Fruit fly (Drosophila melanogaster) whole organism, embryonic: ENCODE results near the gene CG11309.

Experiments used
- Atf6 ChIP-seq: fragments of 200-800 bp; sonication (Bioruptor generic); IDR thresholded peaks from 2 replicates; pipeline ENCODE4 v1.3.6; 2022; ENCODE audit warnings: missing biosample characterization, missing genetic modification characterization
- CG10654 ChIP-seq: fragments of 200-800 bp; sonication (Bioruptor generic); optimal IDR thresholded peaks from 2 replicates; lab custom pipeline; 2016; ENCODE audit warnings: missing biosample characterization, missing genetic modification characterization
- CG11560 ChIP-seq: fragments of 200-800 bp; sonication (Bioruptor generic); IDR thresholded peaks from 3 replicates; pipeline ENCODE4 v1.3.6; 2022; ENCODE audit warnings: missing biosample characterization, missing genetic modification characterization
- CG11696 ChIP-seq: fragments of 200-800 bp; sonication (Bioruptor generic); IDR thresholded peaks from 2 replicates; pipeline ENCODE4 v1.3.6; 2022; ENCODE audit warnings: missing biosample characterization, missing genetic modification characterization
- CG12299 ChIP-seq: fragments of 200-800 bp; sonication (Bioruptor generic); optimal IDR thresholded peaks from 2 replicates; lab custom pipeline; 2018; ENCODE audit warnings: missing biosample characterization, mild to moderate bottlenecking, missing genetic modification characterization
- CG13775 ChIP-seq: fragments of 200-800 bp; sonication (Bioruptor generic); optimal IDR thresholded peaks from 3 replicates; lab custom pipeline; 2017; ENCODE audit warnings: missing biosample characterization, mild to moderate bottlenecking, missing genetic modification characterization
- CG15269 ChIP-seq: fragments of 200-800 bp; sonication (Bioruptor generic); optimal IDR thresholded peaks from 2 replicates; lab custom pipeline; 2018; ENCODE audit warnings: missing biosample characterization, mild to moderate bottlenecking, missing genetic modification characterization, moderate library complexity
- CG15479 ChIP-seq: fragments of 200-800 bp; sonication (Bioruptor generic); optimal IDR thresholded peaks from 3 replicates; lab custom pipeline; 2019; ENCODE audit warnings: missing biosample characterization, mild to moderate bottlenecking, missing genetic modification characterization, moderate library complexity
- CG1647 ChIP-seq: fragments of 200-800 bp; sonication (Bioruptor generic); optimal IDR thresholded peaks from 3 replicates; lab custom pipeline; 2016; ENCODE audit warnings: missing biosample characterization, missing genetic modification characterization
- CG16813 ChIP-seq: fragments of 200-800 bp; sonication (Bioruptor generic); IDR thresholded peaks from 3 replicates; pipeline ENCODE4 v1.3.6; 2022; ENCODE audit warnings: missing biosample characterization, missing genetic modification characterization; ENCODE audit not compliant: partially characterized antibody
- CG17612 ChIP-seq: fragments of 200-800 bp; sonication (Bioruptor generic); IDR thresholded peaks from 2 replicates; pipeline ENCODE4 v1.3.6; 2022; ENCODE audit warnings: missing biosample characterization, missing genetic modification characterization
- CG17912 ChIP-seq: fragments of 200-800 bp; sonication (Bioruptor generic); optimal IDR thresholded peaks from 2 replicates; lab custom pipeline; 2018; ENCODE audit warnings: missing biosample characterization, mild to moderate bottlenecking, missing genetic modification characterization
- CG2712 ChIP-seq: fragments of 200-800 bp; optimal IDR thresholded peaks from 3 replicates; lab custom pipeline; 2019; ENCODE audit warnings: missing biosample characterization, mild to moderate bottlenecking, missing genetic modification characterization, moderate library complexity
- CG2875 ChIP-seq: fragments of 200-800 bp; sonication (Bioruptor generic); optimal IDR thresholded peaks from 2 replicates; lab custom pipeline; 2017; ENCODE audit warnings: missing biosample characterization, mild to moderate bottlenecking, missing genetic modification characterization, missing genetic modification reagents
- CG33213 ChIP-seq: fragments of 200-800 bp; sonication (Bioruptor generic); optimal IDR thresholded peaks from 3 replicates; lab custom pipeline; 2016; ENCODE audit warnings: missing biosample characterization, missing genetic modification characterization
- CG3995 ChIP-seq: fragments of 200-800 bp; sonication (Bioruptor generic); optimal IDR thresholded peaks from 3 replicates; lab custom pipeline; 2016; ENCODE audit warnings: missing biosample characterization, missing genetic modification characterization
- CG42726 ChIP-seq: fragments of 200-800 bp; sonication (Bioruptor generic); IDR thresholded peaks from 2 replicates; pipeline ENCODE4 v1.3.6; 2022; ENCODE audit warnings: missing biosample characterization, missing genetic modification characterization; ENCODE audit not compliant: partially characterized antibody
- CG4707 ChIP-seq: fragments of 200-800 bp; sonication (Bioruptor generic); optimal IDR thresholded peaks from 2 replicates; lab custom pipeline; 2018; ENCODE audit warnings: missing biosample characterization, mild to moderate bottlenecking, missing genetic modification characterization, moderate library complexity
- CG5953 ChIP-seq: fragments of 200-800 bp; sonication (Bioruptor generic); IDR thresholded peaks from 2 replicates; pipeline ENCODE4 v1.3.6; 2022; ENCODE audit warnings: missing biosample characterization, missing genetic modification characterization
- CG7745 ChIP-seq: fragments of 200-800 bp; sonication (Bioruptor generic); optimal IDR thresholded peaks from 2 replicates; lab custom pipeline; 2018; ENCODE audit warnings: missing biosample characterization, mild to moderate bottlenecking, missing genetic modification characterization, moderate library complexity
- CG7786 ChIP-seq: fragments of 200-800 bp; sonication (Bioruptor generic); optimal IDR thresholded peaks from 2 replicates; lab custom pipeline; 2016; ENCODE audit warnings: missing biosample characterization, missing genetic modification characterization
- CG8944 ChIP-seq: fragments of 200-800 bp; sonication (Bioruptor generic); optimal IDR thresholded peaks from 3 replicates; lab custom pipeline; 2016; ENCODE audit warnings: missing biosample characterization, missing genetic modification characterization
- D ChIP-seq, 2 experiments: fragments of 200-800 bp in 1 of 2; fragments of >200 bp in 1 of 2; sonication (Bioruptor generic) in 1 of 2; optimal IDR thresholded peaks; 2 replicates in 1 of 2; 3 replicates in 1 of 2; lab custom pipeline; 2017; ENCODE audit warnings: mild to moderate bottlenecking in 1 of 2, missing biosample characterization in 1 of 2, missing genetic modification characterization in 1 of 2, missing genetic modification reagents in 1 of 2
- Dfd ChIP-seq, 2 experiments: fragments of >200 bp; optimal IDR thresholded peaks; 2 replicates each; lab custom pipeline; 2017; ENCODE audit warnings: missing biosample characterization in 2 of 2, missing genetic modification characterization in 2 of 2
- Dip3 ChIP-seq: fragments of 200-800 bp; sonication (Bioruptor generic); optimal IDR thresholded peaks from 3 replicates; lab custom pipeline; 2016; ENCODE audit warnings: missing biosample characterization, missing genetic modification characterization
- Doc3 ChIP-seq: fragments of 200-800 bp; sonication (Bioruptor generic); IDR thresholded peaks from 3 replicates; pipeline ENCODE4 v1.3.6; 2022; ENCODE audit warnings: missing biosample characterization, missing genetic modification characterization; ENCODE audit not compliant: partially characterized antibody
- Fer2 ChIP-seq: fragments of 200-800 bp; sonication (Bioruptor generic); optimal IDR thresholded peaks from 2 replicates; lab custom pipeline; 2018; ENCODE audit warnings: missing biosample characterization, mild to moderate bottlenecking, missing genetic modification characterization, moderate library complexity
- Fer3 ChIP-seq: fragments of 200-800 bp; sonication (Bioruptor generic); optimal IDR thresholded peaks from 2 replicates; lab custom pipeline; 2018; ENCODE audit warnings: missing biosample characterization, mild to moderate bottlenecking, missing genetic modification characterization, moderate library complexity
- HLHmδ ChIP-seq: fragments of 200-800 bp; sonication (Bioruptor generic); optimal IDR thresholded peaks from 2 replicates; lab custom pipeline; 2018; ENCODE audit warnings: missing biosample characterization, mild to moderate bottlenecking, missing genetic modification characterization, moderate library complexity
- Hand ChIP-seq: fragments of 200-800 bp; sonication (Bioruptor generic); optimal IDR thresholded peaks from 2 replicates; lab custom pipeline; 2017; ENCODE audit warnings: mild to moderate bottlenecking, missing biosample characterization, missing genetic modification reagents, missing genetic modification characterization
- Myb ChIP-seq: fragments of 200-800 bp; sonication (Bioruptor generic); optimal IDR thresholded peaks from 2 replicates; lab custom pipeline; 2016; ENCODE audit warnings: missing biosample characterization, missing genetic modification characterization
- Stat92E ChIP-seq, 3 experiments: fragments of >200 bp in 2 of 3; fragments of 200-800 bp in 1 of 3; sonication (Bioruptor generic) in 1 of 3; optimal IDR thresholded peaks; 2 replicates each; lab custom pipeline; 2017 to 2019; ENCODE audit warnings: missing biosample characterization in 3 of 3, missing genetic modification characterization in 3 of 3, mild to moderate bottlenecking in 1 of 3, moderate library complexity in 1 of 3
- cato ChIP-seq: fragments of 200-800 bp; sonication (Bioruptor generic); optimal IDR thresholded peaks from 2 replicates; lab custom pipeline; 2016; ENCODE audit warnings: missing biosample characterization, missing genetic modification characterization, borderline replicate concordance
- crc ChIP-seq: fragments of 200-800 bp; sonication (Bioruptor generic); optimal IDR thresholded peaks from 2 replicates; lab custom pipeline; 2016; ENCODE audit warnings: missing biosample characterization, missing genetic modification characterization
- crol ChIP-seq: fragments of 200-800 bp; sonication (Bioruptor generic); IDR thresholded peaks from 2 replicates; pipeline ENCODE4 v1.3.6; 2022; ENCODE audit warnings: missing biosample characterization, missing genetic modification characterization
- dati ChIP-seq: fragments of 200-800 bp; sonication (Bioruptor generic); IDR thresholded peaks from 2 replicates; pipeline ENCODE4 v1.3.6; 2022; ENCODE audit warnings: missing biosample characterization, missing genetic modification characterization
- dpn ChIP-seq, 2 experiments: fragments of 200-800 bp; sonication (Bioruptor generic); optimal IDR thresholded peaks; 3 replicates each; lab custom pipeline; 2016; ENCODE audit warnings: missing biosample characterization in 2 of 2, missing genetic modification characterization in 2 of 2
- esg ChIP-seq: fragments of 200-800 bp; sonication (Bioruptor generic); conservative IDR thresholded peaks from 2 replicates; pipeline ENCODE4 v1.3.6; 2022; ENCODE audit warnings: missing biosample characterization, missing genetic modification characterization
- ewg ChIP-seq: fragments of 200-800 bp; sonication (Bioruptor generic); optimal IDR thresholded peaks from 3 replicates; lab custom pipeline; 2017; ENCODE audit warnings: mild to moderate bottlenecking, missing biosample characterization, missing genetic modification reagents, missing genetic modification characterization
- eyg ChIP-seq: fragments of 200-800 bp; sonication (Bioruptor generic); optimal IDR thresholded peaks from 3 replicates; lab custom pipeline; 2016; ENCODE audit warnings: missing biosample characterization, missing genetic modification characterization
- kay ChIP-seq: fragments of 200-800 bp; sonication (Bioruptor generic); optimal IDR thresholded peaks from 2 replicates; lab custom pipeline; 2016; ENCODE audit warnings: missing biosample characterization, missing genetic modification characterization
- luna ChIP-seq: fragments of 200-800 bp; sonication (Bioruptor generic); optimal IDR thresholded peaks from 2 replicates; lab custom pipeline; 2016; ENCODE audit warnings: missing biosample characterization, missing genetic modification characterization
- peb ChIP-seq: fragments of 200-800 bp; sonication (Bioruptor generic); IDR thresholded peaks from 2 replicates; pipeline ENCODE4 v1.3.6; 2022; ENCODE audit warnings: missing biosample characterization, missing genetic modification characterization
- pum ChIP-seq: fragments of 200-800 bp; sonication (Bioruptor generic); optimal IDR thresholded peaks from 2 replicates; lab custom pipeline; 2016; ENCODE audit warnings: missing biosample characterization, missing genetic modification characterization
- sr ChIP-seq: fragments of 200-800 bp; sonication (Bioruptor generic); IDR thresholded peaks from 3 replicates; pipeline ENCODE4 v1.3.6; 2022; ENCODE audit warnings: missing biosample characterization, missing genetic modification characterization
- tll ChIP-seq, 2 experiments: fragments of 200-800 bp in 1 of 2; fragments of >200 bp in 1 of 2; sonication (Bioruptor generic) in 1 of 2; optimal IDR thresholded peaks; 2 replicates each; lab custom pipeline; 2017 to 2019; ENCODE audit warnings: missing biosample characterization in 2 of 2, missing genetic modification characterization in 2 of 2, mild to moderate bottlenecking in 1 of 2, moderate library complexity in 1 of 2
- usp ChIP-seq: fragments of >200 bp; optimal IDR thresholded peaks from 2 replicates; lab custom pipeline; 2017; ENCODE audit warnings: missing biosample characterization, missing genetic modification characterization

The CG11309 gene

DNA sequence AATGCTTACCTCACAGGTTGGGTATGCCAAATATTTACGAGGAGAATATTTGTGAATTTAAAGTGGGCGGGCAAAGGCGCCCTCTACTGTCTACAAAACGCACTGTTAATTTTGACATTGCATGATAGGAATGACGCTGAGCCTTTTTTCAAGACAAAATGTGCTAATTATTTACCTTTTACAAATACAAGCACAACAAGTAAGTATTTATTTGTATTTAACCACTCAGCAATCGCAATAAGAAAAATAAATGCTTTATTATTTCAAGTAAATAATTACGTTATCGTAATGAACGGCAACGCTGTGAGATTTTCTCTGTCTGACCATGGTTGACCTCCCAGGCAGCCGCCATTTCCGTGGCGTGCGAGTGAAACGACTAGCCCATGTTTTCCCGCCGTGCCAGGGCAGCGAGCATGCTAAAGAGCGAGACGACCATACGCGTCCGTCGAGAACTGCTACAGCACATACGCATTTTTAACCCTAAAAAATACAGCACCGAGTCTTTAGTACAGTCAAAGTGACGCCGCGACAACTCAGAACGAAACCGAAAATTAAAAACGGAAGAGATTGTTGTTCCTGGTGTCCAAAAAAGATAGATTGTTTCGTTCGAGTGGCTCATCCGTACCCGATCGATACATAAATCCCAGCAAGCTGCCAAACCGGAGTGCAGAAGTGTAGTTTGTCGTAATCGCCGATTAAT lies 18.7 kb downstream of the CG11309 start, which contains the start of the genes CG12974 and pzg (continued):
- TF ChIP-seq esg (GFP tag; lab: Robert Waterston, UW), result peak; percentile 85
- peak; percentile 49 for TF ChIP-seq cato (GFP tag; lab: Kevin White, UChicago)
- TF ChIP-seq dati (GFP tag; lab: Robert Waterston, UW), result peak; percentile 40; the same call in 1 of the 2 replicates
- TF ChIP-seq eyg (GFP tag; lab: Kevin White, UChicago), result peak; percentile 57
- TF ChIP-seq tll (GFP tag; optimal IDR thresholded peaks at IDR 0.05; lab: Kevin White, UChicago), result peak; percentile 37 to 71
- TF ChIP-seq pum, result peak; percentile 68
- TF ChIP-seq ewg, result peak; percentile 86
- peak; percentile 78 for TF ChIP-seq peb
- no peak for TF ChIP-seq CG11696
- peak; percentile 48 for TF ChIP-seq CG8944
- peak; percentile 34; the same call in 1 of the 3 replicates for TF ChIP-seq sr (GFP tag; lab: Robert Waterston, UW)
- TF ChIP-seq CG17912 (GFP tag; lab: Kevin White, UChicago), result peak; percentile 75
- no peak for TF ChIP-seq crc (GFP tag; lab: Kevin White, UChicago)
- TF ChIP-seq CG42726 (GFP tag; lab: Robert Waterston, UW), result peak; percentile 45; the same call in 1 of the 2 replicates
- TF ChIP-seq Dip3 (GFP tag; lab: Kevin White, UChicago), result peak; percentile 80
- TF ChIP-seq CG4707, result peak; percentile 10
- TF ChIP-seq CG15269 (tag; lab: Kevin White, UChicago), result peak; percentile 59
- TF ChIP-seq CG15479 (GFP tag; lab: Kevin White, UChicago), result peak; percentile 29
- peak; percentile 34 to 65 for TF ChIP-seq dpn (GFP tag; optimal IDR thresholded peaks at IDR 0.05; lab: Kevin White, UChicago)
- TF ChIP-seq CG13775, result peak; percentile 94
- peak; percentile 65; the same call in 1 of the 2 replicates for TF ChIP-seq CG5953 (GFP tag; lab: Robert Waterston, UW)
- TF ChIP-seq CG17612, result no peak
- TF ChIP-seq CG12299, result peak; percentile 20
- no peak for TF ChIP-seq usp (GFP tag; lab: Kevin White, UChicago)
- TF ChIP-seq Doc3 (GFP tag; lab: Robert Waterston, UW), result no peak
- TF ChIP-seq CG7745, result no peak
- peak; percentile 78 for TF ChIP-seq CG1647
- TF ChIP-seq Dfd (GFP tag; optimal IDR thresholded peaks at IDR 0.05; lab: Kevin White, UChicago), result no peak
- peak; percentile 49 for TF ChIP-seq CG2875 (GFP tag; lab: Kevin White, UChicago)
- TF ChIP-seq CG2712 (tag; lab: Kevin White, UChicago), result peak; percentile 85
- TF ChIP-seq CG3995 (GFP tag; lab: Kevin White, UChicago), result peak; percentile 61
- TF ChIP-seq Fer3 (tag; lab: Kevin White, UChicago), result peak; percentile 68
- peak; percentile 67 for TF ChIP-seq CG10654
- no peak for TF ChIP-seq D (optimal IDR thresholded peaks at IDR 0.05; lab: Kevin White, UChicago)
- peak; percentile 63 for TF ChIP-seq D (GFP tag; optimal IDR thresholded peaks at IDR 0.05; lab: Kevin White, UChicago)
- peak; percentile 61 for TF ChIP-seq Fer2
- TF ChIP-seq HLHmδ (GFP tag; lab: Kevin White, UChicago), result peak; percentile 69
- no peak for TF ChIP-seq Hand (GFP tag; lab: Kevin White, UChicago)
- peak; percentile 77 for TF ChIP-seq CG16813 (GFP tag; lab: Robert Waterston, UW)
- TF ChIP-seq Atf6 (GFP tag; lab: Robert Waterston, UW), result peak; percentile 82
- peak; percentile 19 for TF ChIP-seq luna (GFP tag; lab: Kevin White, UChicago)
- peak; percentile 67 for TF ChIP-seq CG7786
- TF ChIP-seq CG11560 (tag; lab: Robert Waterston, UW), result peak; percentile 65; the same call in 2 of the 3 replicates
- TF ChIP-seq Stat92E (GFP tag; optimal IDR thresholded peaks at IDR 0.05; lab: Kevin White, UChicago), result peak in 1 of 3 experiments; percentile 32
- no peak for TF ChIP-seq crol (GFP tag; lab: Robert Waterston, UW)
- peak; percentile 66 for TF ChIP-seq CG33213 (GFP tag; lab: Kevin White, UChicago)
- peak; percentile 10 for TF ChIP-seq kay (GFP tag; lab: Kevin White, UChicago)
- peak; percentile 70 for TF ChIP-seq Myb (GFP tag; lab: Kevin White, UChicago)
